1 fruit fly cellular context compared by ENCODE assay signal in the genomic region with DNA sequence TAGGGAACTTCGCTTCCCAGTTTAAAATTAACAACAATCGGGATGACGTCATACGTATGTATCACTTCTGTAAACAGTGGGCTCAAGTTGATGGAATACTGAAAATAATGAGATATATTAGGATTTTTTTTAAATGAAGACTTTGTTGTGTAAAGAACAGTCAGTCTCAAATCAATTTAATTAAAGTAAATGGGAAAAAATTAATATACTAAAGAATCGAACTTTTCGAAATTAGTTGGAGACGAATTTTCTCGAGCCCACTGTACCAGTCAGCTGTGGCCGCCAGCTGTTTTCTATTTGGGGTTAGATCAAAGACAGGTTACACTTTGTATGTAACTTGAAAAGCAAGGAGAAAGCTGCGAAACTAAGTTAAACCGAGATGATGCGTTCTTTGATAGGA.
TF ChIP-seq lines count a peak whose summit lies in the region.

TSS of gene CG1635 (plus strand) at position 300 of the 400 bp plus-strand sequence.

TF ChIP-seq in whole organism, embryonic, 481 proteins besides CTCF, POLR2A, EP300 and RAD21 (continued from another document and continues in another):
- TF ChIP-seq tna (GFP tag; IDR thresholded peaks at IDR 0.05; lab: Robert Waterston, UW; ENCODE audit: partially characterized antibody) = peak; percentile 64; the same call in 1 of the 2 replicates
- peak; percentile 98 for TF ChIP-seq Rx (GFP tag; IDR thresholded peaks at IDR 0.05; lab: Robert Waterston, UW)
- TF ChIP-seq CG9727 (GFP tag; optimal IDR thresholded peaks at IDR 0.05; lab: Kevin White, UChicago) = peak; percentile 98
- peak; percentile 44; the same call in 1 of the 3 replicates for TF ChIP-seq Doc3 (GFP tag; IDR thresholded peaks at IDR 0.05; lab: Robert Waterston, UW; ENCODE audit: partially characterized antibody)
- TF ChIP-seq CG15514 (GFP tag; optimal IDR thresholded peaks at IDR 0.05; lab: Kevin White, UChicago) = peak; percentile 96
- peak; percentile 99 for TF ChIP-seq ap (GFP tag; IDR thresholded peaks at IDR 0.05; lab: Robert Waterston, UW)
- peak; percentile 97 for TF ChIP-seq slp2 (GFP tag; optimal IDR thresholded peaks at IDR 0.05; lab: Kevin White, UChicago)
- TF ChIP-seq CG10431 (GFP tag; optimal IDR thresholded peaks at IDR 0.05; lab: Kevin White, UChicago) = peak; percentile 98
- TF ChIP-seq Deaf1 (tag; optimal IDR thresholded peaks at IDR 0.05; lab: Kevin White, UChicago) = peak; percentile 93
- TF ChIP-seq amos (GFP tag; IDR thresholded peaks at IDR 0.05; lab: Robert Waterston, UW; ENCODE audit: partially characterized antibody) = peak; percentile 58; the same call in 1 of the 2 replicates
- TF ChIP-seq CG13775 (GFP tag; optimal IDR thresholded peaks at IDR 0.05; lab: Kevin White, UChicago) = peak; percentile 99
- peak; percentile 99 for TF ChIP-seq Mad (GFP tag; optimal IDR thresholded peaks at IDR 0.05; lab: Kevin White, UChicago)
- peak; percentile 100 for TF ChIP-seq salm (tag; optimal IDR thresholded peaks at IDR 0.05; lab: Kevin White, UChicago)
- TF ChIP-seq CG8388 (GFP tag; optimal IDR thresholded peaks at IDR 0.05; lab: Kevin White, UChicago) = peak; percentile 99
- TF ChIP-seq CG11695 (GFP tag; IDR thresholded peaks at IDR 0.05; lab: Robert Waterston, UW) = peak; percentile 99
- peak; percentile 100 for TF ChIP-seq HLH3B (GFP tag; IDR thresholded peaks at IDR 0.05; lab: Robert Waterston, UW)
- peak; percentile 98 for TF ChIP-seq eyg (GFP tag; optimal IDR thresholded peaks at IDR 0.05; lab: Kevin White, UChicago)
- peak; percentile 94 for TF ChIP-seq CG31365 (tag; optimal IDR thresholded peaks at IDR 0.05; lab: Kevin White, UChicago)
- peak; percentile 99 for TF ChIP-seq CrebB (tag; optimal IDR thresholded peaks at IDR 0.05; lab: Kevin White, UChicago)
- TF ChIP-seq Mes4 (GFP tag; optimal IDR thresholded peaks at IDR 0.05; lab: Kevin White, UChicago) = peak; percentile 98
- peak; percentile 100 for TF ChIP-seq lab (GFP tag; optimal IDR thresholded peaks at IDR 0.05; lab: Kevin White, UChicago)
- TF ChIP-seq Ets97D (GFP tag; optimal IDR thresholded peaks at IDR 0.05; lab: Kevin White, UChicago) = peak; percentile 69
- TF ChIP-seq CG7271 (tag; optimal IDR thresholded peaks at IDR 0.05; lab: Kevin White, UChicago) = peak; percentile 100
- peak; percentile 99 for TF ChIP-seq ttk (GFP tag; IDR thresholded peaks at IDR 0.05; lab: Robert Waterston, UW)
- TF ChIP-seq pfk (GFP tag; optimal IDR thresholded peaks at IDR 0.05; lab: Kevin White, UChicago) = peak; percentile 82
- TF ChIP-seq CG12942 (GFP tag; optimal IDR thresholded peaks at IDR 0.05; lab: Kevin White, UChicago) = peak; percentile 98
- peak; percentile 87 for TF ChIP-seq CG34224 (GFP tag; IDR thresholded peaks at IDR 0.05; lab: Robert Waterston, UW; ENCODE audit: partially characterized antibody)
- peak; percentile 98 for TF ChIP-seq CG12155 (GFP tag; optimal IDR thresholded peaks at IDR 0.05; lab: Kevin White, UChicago)
- TF ChIP-seq CG4617 (GFP tag; optimal IDR thresholded peaks at IDR 0.05; lab: Kevin White, UChicago; ENCODE audit: borderline replicate concordance) = peak; percentile 98
- peak; percentile 99 for TF ChIP-seq mirr (GFP tag; optimal IDR thresholded peaks at IDR 0.05; lab: Kevin White, UChicago)
- TF ChIP-seq CG12659 (GFP tag; optimal IDR thresholded peaks at IDR 0.05; lab: Kevin White, UChicago) = peak; percentile 100
- TF ChIP-seq Usf (GFP tag; optimal IDR thresholded peaks at IDR 0.05; lab: Kevin White, UChicago) = peak; percentile 98
- TF ChIP-seq CG14965 (GFP tag; optimal IDR thresholded peaks at IDR 0.05; lab: Kevin White, UChicago; ENCODE audit: borderline replicate concordance) = peak; percentile 82
- peak; percentile 99 for TF ChIP-seq cas (GFP tag; IDR thresholded peaks at IDR 0.05; lab: Robert Waterston, UW)
- TF ChIP-seq CG10959 (GFP tag; IDR thresholded peaks at IDR 0.05; lab: Robert Waterston, UW) = peak; percentile 96
- TF ChIP-seq psq (GFP tag; optimal IDR thresholded peaks at IDR 0.05; lab: Kevin White, UChicago) = peak; percentile 94
- peak; percentile 7 for TF ChIP-seq gfzf (GFP tag; optimal IDR thresholded peaks at IDR 0.05; lab: Kevin White, UChicago)
- TF ChIP-seq CG13894 (tag; optimal IDR thresholded peaks at IDR 0.05; lab: Kevin White, UChicago) = peak; percentile 99
- TF ChIP-seq schlank (tag; optimal IDR thresholded peaks at IDR 0.05; lab: Kevin White, UChicago) = peak; percentile 99
- TF ChIP-seq Vsx1 (GFP tag; optimal IDR thresholded peaks at IDR 0.05; lab: Kevin White, UChicago) = peak; percentile 98
- peak; percentile 92 for TF ChIP-seq CG4360 (GFP tag; IDR thresholded peaks at IDR 0.05; lab: Robert Waterston, UW)
- TF ChIP-seq jing (GFP tag; optimal IDR thresholded peaks at IDR 0.05; lab: Kevin White, UChicago) = peak; percentile 97
- TF ChIP-seq Meics (GFP tag; optimal IDR thresholded peaks at IDR 0.05; lab: Kevin White, UChicago) = peak; percentile 99
- peak; percentile 51 for TF ChIP-seq CG16813 (GFP tag; IDR thresholded peaks at IDR 0.05; lab: Robert Waterston, UW; ENCODE audit: partially characterized antibody)
- no peak for TF ChIP-seq usp (GFP tag; optimal IDR thresholded peaks at IDR 0.05; lab: Kevin White, UChicago)
- peak; percentile 100 for TF ChIP-seq Fer1 (GFP tag; optimal IDR thresholded peaks at IDR 0.05; lab: Kevin White, UChicago)
- TF ChIP-seq CG14441 (GFP tag; IDR thresholded peaks at IDR 0.05; lab: Robert Waterston, UW) = peak; percentile 99
- TF ChIP-seq sd (tag; optimal IDR thresholded peaks at IDR 0.05; lab: Kevin White, UChicago) = peak; percentile 98
- TF ChIP-seq sens-2 (GFP tag; IDR thresholded peaks at IDR 0.05; lab: Robert Waterston, UW) = peak; percentile 99
- TF ChIP-seq CG7745 (tag; optimal IDR thresholded peaks at IDR 0.05; lab: Kevin White, UChicago) = peak; percentile 96
- peak; percentile 99 for TF ChIP-seq kay (GFP tag; optimal IDR thresholded peaks at IDR 0.05; lab: Kevin White, UChicago)
- TF ChIP-seq bcd (GFP tag; optimal IDR thresholded peaks at IDR 0.05; lab: Kevin White, UChicago) = peak; percentile 99
- TF ChIP-seq D (optimal IDR thresholded peaks at IDR 0.05; lab: Kevin White, UChicago) = no peak
- TF ChIP-seq D (GFP tag; optimal IDR thresholded peaks at IDR 0.05; lab: Kevin White, UChicago) = peak; percentile 99
- TF ChIP-seq CG18476 (GFP tag; optimal IDR thresholded peaks at IDR 0.05; lab: Kevin White, UChicago) = peak; percentile 99
- peak in 1 of 2 experiments; percentile 89 for TF ChIP-seq tll (GFP tag; optimal IDR thresholded peaks at IDR 0.05; lab: Kevin White, UChicago)
- peak; percentile 99 for TF ChIP-seq wdn (GFP tag; IDR thresholded peaks at IDR 0.05; lab: Robert Waterston, UW)
- peak; percentile 97 for TF ChIP-seq Atf-2 (GFP tag; optimal IDR thresholded peaks at IDR 0.05; lab: Kevin White, UChicago)
- peak; percentile 98 for TF ChIP-seq CG11504 (tag; optimal IDR thresholded peaks at IDR 0.05; lab: Kevin White, UChicago)
- peak; percentile 98 for TF ChIP-seq peb (GFP tag; IDR thresholded peaks at IDR 0.05; lab: Robert Waterston, UW)
- peak; percentile 98 for TF ChIP-seq B-H1 (GFP tag; IDR thresholded peaks at IDR 0.05; lab: Robert Waterston, UW)
- peak; percentile 98 for TF ChIP-seq ro (GFP tag; IDR thresholded peaks at IDR 0.05; lab: Robert Waterston, UW)
- peak; percentile 100 for TF ChIP-seq Atf6 (GFP tag; IDR thresholded peaks at IDR 0.05; lab: Robert Waterston, UW)
- peak; percentile 99 for TF ChIP-seq gce (GFP tag; IDR thresholded peaks at IDR 0.05; lab: Robert Waterston, UW)
- peak; percentile 99 for TF ChIP-seq danr (GFP tag; IDR thresholded peaks at IDR 0.05; lab: Robert Waterston, UW)
- TF ChIP-seq ind (GFP tag; optimal IDR thresholded peaks at IDR 0.05; lab: Kevin White, UChicago) = peak; percentile 99
- TF ChIP-seq CG6254 (GFP tag; optimal IDR thresholded peaks at IDR 0.05; lab: Kevin White, UChicago) = peak; percentile 97
- TF ChIP-seq phol (tag; optimal IDR thresholded peaks at IDR 0.05; lab: Kevin White, UChicago) = peak; percentile 99
- TF ChIP-seq prd (optimal IDR thresholded peaks at IDR 0.05; lab: Kevin White, UChicago) = no peak
- peak; percentile 99 for TF ChIP-seq prd (GFP tag; IDR thresholded peaks at IDR 0.05; lab: Robert Waterston, UW)
- peak; percentile 99 for TF ChIP-seq slbo (GFP tag; IDR thresholded peaks at IDR 0.05; lab: Robert Waterston, UW)
- no peak for TF ChIP-seq fru (optimal IDR thresholded peaks at IDR 0.05; lab: Kevin White, UChicago)
- TF ChIP-seq Hand (GFP tag; optimal IDR thresholded peaks at IDR 0.05; lab: Kevin White, UChicago) = peak; percentile 99
- TF ChIP-seq HLH54F (GFP tag; optimal IDR thresholded peaks at IDR 0.05; lab: Kevin White, UChicago) = peak; percentile 98
- TF ChIP-seq pan (optimal IDR thresholded peaks at IDR 0.05; lab: Kevin White, UChicago) = no peak
- peak in 1 of 2 experiments; percentile 100 for TF ChIP-seq pan (GFP tag; optimal IDR thresholded peaks at IDR 0.05 in 1 of 2, IDR thresholded peaks at IDR 0.05 in 1 of 2)
- peak; percentile 100 for TF ChIP-seq Xrp1 (GFP tag; IDR thresholded peaks at IDR 0.05; lab: Robert Waterston, UW)
- TF ChIP-seq CHES-1-like (GFP tag; optimal IDR thresholded peaks at IDR 0.05; lab: Kevin White, UChicago) = peak; percentile 98
- peak; percentile 96 for TF ChIP-seq tio (GFP tag; optimal IDR thresholded peaks at IDR 0.05; lab: Kevin White, UChicago)
- TF ChIP-seq az2 (GFP tag; optimal IDR thresholded peaks at IDR 0.05; lab: Kevin White, UChicago) = peak; percentile 99
- TF ChIP-seq CG6813 (GFP tag; optimal IDR thresholded peaks at IDR 0.05; lab: Kevin White, UChicago) = peak; percentile 99
- peak; percentile 100 for TF ChIP-seq B-H2 (GFP tag; optimal IDR thresholded peaks at IDR 0.05; lab: Kevin White, UChicago)
- TF ChIP-seq row (GFP tag; IDR thresholded peaks at IDR 0.05; lab: Robert Waterston, UW) = peak; percentile 100
- TF ChIP-seq MESR4 (GFP tag; optimal IDR thresholded peaks at IDR 0.05; lab: Kevin White, UChicago) = peak; percentile 92
- peak; percentile 74 to 87 for TF ChIP-seq insv (GFP tag; optimal IDR thresholded peaks at IDR 0.05; lab: Kevin White, UChicago)
- TF ChIP-seq nom (GFP tag; optimal IDR thresholded peaks at IDR 0.05; lab: Kevin White, UChicago) = peak; percentile 94
- TF ChIP-seq maf-S (GFP tag; optimal IDR thresholded peaks at IDR 0.05; lab: Kevin White, UChicago) = peak; percentile 96
- TF ChIP-seq ems (GFP tag; optimal IDR thresholded peaks at IDR 0.05; lab: Kevin White, UChicago) = peak; percentile 94
- TF ChIP-seq Eip74EF (GFP tag; optimal IDR thresholded peaks at IDR 0.05; lab: Kevin White, UChicago) = peak in 1 of 2 experiments; percentile 98
- peak; percentile 99 for TF ChIP-seq CG3847 (GFP tag; IDR thresholded peaks at IDR 0.05; lab: Robert Waterston, UW)
- peak; percentile 64 for TF ChIP-seq Scr (GFP tag; IDR thresholded peaks at IDR 0.05; lab: Robert Waterston, UW; ENCODE audit: partially characterized antibody)
- peak; percentile 97 for TF ChIP-seq Lhr (GFP tag; optimal IDR thresholded peaks at IDR 0.05; lab: Kevin White, UChicago)
- peak; percentile 95 for TF ChIP-seq Hey (tag; optimal IDR thresholded peaks at IDR 0.05; lab: Kevin White, UChicago)
- no peak for TF ChIP-seq sc (optimal IDR thresholded peaks at IDR 0.05; lab: Kevin White, UChicago)
- TF ChIP-seq sc (GFP tag; optimal IDR thresholded peaks at IDR 0.05; lab: Kevin White, UChicago) = peak; percentile 99
- TF ChIP-seq CG3281 (GFP tag; optimal IDR thresholded peaks at IDR 0.05; lab: Kevin White, UChicago) = peak; percentile 100
- TF ChIP-seq dan (GFP tag; IDR thresholded peaks at IDR 0.05; lab: Robert Waterston, UW) = peak; percentile 90
- peak; percentile 97 for TF ChIP-seq CG8089 (GFP tag; optimal IDR thresholded peaks at IDR 0.05; lab: Kevin White, UChicago)
- peak; percentile 100 for TF ChIP-seq odd (GFP tag; optimal IDR thresholded peaks at IDR 0.05; lab: Kevin White, UChicago)
- peak; percentile 99 for TF ChIP-seq cwo (GFP tag; optimal IDR thresholded peaks at IDR 0.05; lab: Kevin White, UChicago)
- TF ChIP-seq CG11093 (GFP tag; IDR thresholded peaks at IDR 0.05; lab: Robert Waterston, UW) = peak; percentile 98
- no peak for TF ChIP-seq pita (GFP tag; optimal IDR thresholded peaks at IDR 0.05; lab: Kevin White, UChicago)
- TF ChIP-seq al (GFP tag; IDR thresholded peaks at IDR 0.05; lab: Robert Waterston, UW) = peak; percentile 99
- peak; percentile 97 for TF ChIP-seq ERR (GFP tag; optimal IDR thresholded peaks at IDR 0.05; lab: Kevin White, UChicago)
- peak; percentile 93 for TF ChIP-seq ssp (GFP tag; IDR thresholded peaks at IDR 0.05; lab: Robert Waterston, UW)
- TF ChIP-seq Dp (GFP tag; optimal IDR thresholded peaks at IDR 0.05; lab: Kevin White, UChicago) = peak; percentile 51
- TF ChIP-seq tgo (GFP tag; IDR thresholded peaks at IDR 0.05; lab: Robert Waterston, UW) = peak; percentile 99
- TF ChIP-seq CG31388 (GFP tag; optimal IDR thresholded peaks at IDR 0.05; lab: Kevin White, UChicago) = peak; percentile 95
- peak; percentile 99 for TF ChIP-seq CG1529 (GFP tag; optimal IDR thresholded peaks at IDR 0.05; lab: Kevin White, UChicago)
- peak; percentile 100 for TF ChIP-seq PHDP (tag; optimal IDR thresholded peaks at IDR 0.05; lab: Kevin White, UChicago)
- TF ChIP-seq bigmax (GFP tag; optimal IDR thresholded peaks at IDR 0.05; lab: Kevin White, UChicago) = peak; percentile 88
- peak; percentile 95 for TF ChIP-seq btn (GFP tag; optimal IDR thresholded peaks at IDR 0.05; lab: Kevin White, UChicago)
- peak; percentile 99 for TF ChIP-seq CG30403 (GFP tag; optimal IDR thresholded peaks at IDR 0.05; lab: Kevin White, UChicago)
- TF ChIP-seq CG32767 (GFP tag; IDR thresholded peaks at IDR 0.05; lab: Robert Waterston, UW) = peak; percentile 99
- peak; percentile 98 for TF ChIP-seq CG4820 (GFP tag; optimal IDR thresholded peaks at IDR 0.05; lab: Kevin White, UChicago)
- peak; percentile 99 for TF ChIP-seq MTF-1 (GFP tag; optimal IDR thresholded peaks at IDR 0.05; lab: Kevin White, UChicago; ENCODE audit: borderline replicate concordance)
- TF ChIP-seq CG33557 (GFP tag; optimal IDR thresholded peaks at IDR 0.05; lab: Kevin White, UChicago) = peak; percentile 99
- TF ChIP-seq sima (GFP tag; optimal IDR thresholded peaks at IDR 0.05; lab: Kevin White, UChicago) = peak; percentile 70
- TF ChIP-seq ab (GFP tag; optimal IDR thresholded peaks at IDR 0.05; lab: Kevin White, UChicago) = peak; percentile 90
- peak; percentile 100 for TF ChIP-seq gem (tag; optimal IDR thresholded peaks at IDR 0.05; lab: Kevin White, UChicago)
- TF ChIP-seq Atf3 (GFP tag; optimal IDR thresholded peaks at IDR 0.05; lab: Kevin White, UChicago) = peak; percentile 99
- TF ChIP-seq CG31441 (GFP tag; IDR thresholded peaks at IDR 0.05; lab: Robert Waterston, UW) = peak; percentile 100
- peak; percentile 72 for TF ChIP-seq Dll (GFP tag; IDR thresholded peaks at IDR 0.05; lab: Robert Waterston, UW; ENCODE audit: partially characterized antibody)
- peak; percentile 99 for TF ChIP-seq Blimp-1 (GFP tag; optimal IDR thresholded peaks at IDR 0.05; lab: Kevin White, UChicago)
